Fruit fly (Drosophila melanogaster): ENCODE measurements around the gene beta-Spec.
A peak's percentile ranks its signal among the peaks of the same experiment; 100 is the strongest.

dm6 chrX:17702738-17703570 lies 45.8 kb downstream of the beta-Spec start, which contains the start of the genes CG8188 and par-6:
- peak; percentile 78 for TF ChIP-seq CG8319 (GFP tag; optimal IDR thresholded peaks at IDR 0.05)
- peak; percentile 59 for TF ChIP-seq CG16779 (tag; optimal IDR thresholded peaks at IDR 0.05)
- peak; percentile 59 to 73 for TF ChIP-seq ss (GFP tag; optimal IDR thresholded peaks at IDR 0.05)
- peak; percentile 71 for TF ChIP-seq Gug (GFP tag; IDR thresholded peaks at IDR 0.05)
- TF ChIP-seq CG4318 (GFP tag; optimal IDR thresholded peaks at IDR 0.05) = peak; percentile 70
- TF ChIP-seq CG11902 (GFP tag; optimal IDR thresholded peaks at IDR 0.05) = peak; percentile 81
- TF ChIP-seq Hr39 (GFP tag; optimal IDR thresholded peaks at IDR 0.05) = peak; percentile 92
- peak in 1 of 2 experiments; percentile 64 for TF ChIP-seq salr (GFP tag; optimal IDR thresholded peaks at IDR 0.05)
- TF ChIP-seq fkh (GFP tag; optimal IDR thresholded peaks at IDR 0.05) = peak; percentile 67
- TF ChIP-seq topi (GFP tag; optimal IDR thresholded peaks at IDR 0.05) = peak; percentile 92
- peak; percentile 64 for TF ChIP-seq CG9139 (GFP tag; optimal IDR thresholded peaks at IDR 0.05)
- peak; percentile 82 for TF ChIP-seq CG10631 (GFP tag; optimal IDR thresholded peaks at IDR 0.05)
